Worm (Caenorhabditis elegans): ENCODE data around the gene Y54F10BM.3.
A peak's percentile ranks its signal among the peaks of the same experiment; 100 is the strongest.

The Y54F10BM.3 gene

DNA sequence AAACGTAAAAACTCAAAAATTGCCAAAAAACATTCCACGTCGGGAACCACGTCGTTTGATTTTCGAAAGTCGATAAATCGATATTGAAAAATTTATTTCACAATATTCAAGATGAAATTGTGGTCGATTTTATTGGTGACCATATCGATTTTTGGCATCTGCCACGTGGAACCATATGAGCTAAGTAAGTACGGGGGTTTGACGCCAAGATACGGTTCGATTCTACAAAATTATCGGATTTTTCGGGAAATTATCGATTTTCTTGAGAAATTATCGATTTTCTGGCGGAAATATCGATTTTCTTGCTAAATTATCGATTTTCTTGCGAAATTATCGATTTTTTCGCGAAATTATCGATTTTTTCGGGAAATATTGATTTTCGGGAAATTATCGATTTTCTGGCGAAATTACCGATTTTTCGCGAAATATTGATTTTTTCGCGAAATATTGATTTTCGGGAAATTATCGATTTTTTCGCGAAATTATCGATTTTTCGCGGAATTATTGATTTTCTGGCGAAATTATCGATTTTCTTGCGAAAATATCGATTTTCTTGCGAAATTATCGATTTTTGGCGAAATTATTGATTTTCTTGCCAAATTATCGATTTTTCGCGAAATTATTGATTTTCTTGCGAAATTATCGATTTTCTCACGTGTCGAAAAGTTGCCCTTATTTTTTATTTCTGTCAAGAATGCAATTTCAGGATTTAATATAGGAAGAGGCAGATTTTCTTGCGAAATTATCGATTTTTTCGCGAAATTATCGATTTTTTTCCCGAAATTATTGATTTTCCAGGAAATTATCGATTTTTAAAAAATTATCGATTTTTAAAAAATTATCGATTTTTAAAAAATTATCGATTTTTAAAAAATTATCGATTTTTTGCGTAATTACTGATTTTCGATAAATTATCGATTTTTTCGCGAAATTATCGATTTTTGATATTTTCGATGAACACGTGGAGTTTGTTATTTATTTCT lies at the start of gene Y54F10BM.3:
Gene Y54F10BM.3, plus strand, starts transcription at position 51 of the 983 bp plus-strand sequence.
- TF ChIP-seq klf-2 (GFP tag; conservative IDR thresholded peaks at IDR 0.05) (no peak), T22C8.4 (GFP tag; IDR thresholded peaks at IDR 0.05) (peak; percentile 98)

- no peak for TF ChIP-seq flt-1 (GFP tag; IDR thresholded peaks at IDR 0.05)
- no peak for TF ChIP-seq med-1 (GFP tag; optimal IDR thresholded peaks at IDR 0.05; ENCODE audit: insufficient read depth)
- TF ChIP-seq ztf-23 (GFP tag; IDR thresholded peaks at IDR 0.05), result no peak
Observed at ce11 chrIII:2232360-2232759, 49.5 kb upstream of the Y54F10BM.3 start, which contains the start of gene fbxa-47. TSS of gene fbxa-47 (minus strand) at chrIII:2232460.

DNA sequence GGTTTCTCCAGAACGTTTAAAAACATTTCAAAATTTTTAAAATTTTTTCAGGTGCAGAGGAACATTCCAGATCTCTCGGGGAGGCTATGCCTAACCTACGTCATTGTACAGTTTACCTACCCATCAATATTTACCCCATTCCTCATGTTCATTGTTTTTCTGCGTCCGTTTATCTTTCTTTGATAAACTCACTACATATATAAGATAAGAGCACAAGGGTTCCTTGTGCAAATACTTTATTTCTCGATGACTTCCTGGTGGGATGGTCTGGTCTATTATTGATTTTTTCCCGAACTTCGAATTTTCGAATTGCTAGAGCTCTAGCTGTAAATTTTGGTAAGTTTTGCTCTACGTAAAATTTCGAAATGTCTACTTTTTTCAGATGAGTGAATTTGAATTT lies 48.4 kb upstream of the Y54F10BM.3 start:
- no peak for TF ChIP-seq klf-2 (GFP tag; conservative IDR thresholded peaks at IDR 0.05)
- no peak for TF ChIP-seq tab-1 (GFP tag; IDR thresholded peaks at IDR 0.05)

ce11 chrIII:2234192-2234934 lies 47.5 kb upstream of the Y54F10BM.3 start, which contains the start of gene C39B5.2:
TSS of gene C39B5.2 (plus strand) at chrIII:2234884.
- no peak for TF ChIP-seq T22C8.4 (GFP tag; IDR thresholded peaks at IDR 0.05)
- no peak for TF ChIP-seq tab-1 (GFP tag; IDR thresholded peaks at IDR 0.05)
- no peak for TF ChIP-seq klf-2 (GFP tag; conservative IDR thresholded peaks at IDR 0.05)
- TF ChIP-seq ztf-23 (GFP tag; IDR thresholded peaks at IDR 0.05), result no peak
- TF ChIP-seq cog-1 (tag; optimal IDR thresholded peaks at IDR 0.05), result no peak
- peak; percentile 52; the same call in 1 of the 2 replicates for TF ChIP-seq flt-1 (GFP tag; IDR thresholded peaks at IDR 0.05)
- no peak for TF ChIP-seq med-1 (GFP tag; optimal IDR thresholded peaks at IDR 0.05; ENCODE audit: insufficient read depth)

DNA sequence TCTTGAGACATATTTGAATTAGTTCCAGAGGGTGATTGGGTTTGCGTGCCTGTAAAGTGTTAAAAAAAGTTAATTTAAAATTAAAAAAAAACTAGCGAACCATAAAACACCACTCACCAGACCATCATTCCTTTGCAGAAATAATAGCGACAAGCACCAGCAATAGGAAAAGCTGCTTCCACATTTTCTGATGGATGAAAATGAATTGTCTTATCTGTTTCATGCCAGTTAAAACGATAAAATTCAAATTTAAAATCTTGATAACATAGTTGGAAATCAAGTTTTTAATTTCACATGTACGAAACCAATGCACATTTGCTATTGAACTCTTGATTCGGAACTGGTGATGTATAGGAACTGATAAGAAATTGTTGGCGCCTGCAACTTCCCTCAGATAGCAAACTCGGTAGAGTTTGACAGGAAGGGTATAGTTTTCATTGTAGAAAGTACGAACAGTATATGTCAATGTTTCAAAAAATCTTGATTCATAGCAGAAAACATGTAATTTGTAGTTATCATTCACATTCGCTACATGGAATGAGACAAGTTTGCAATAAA lies 42.2 kb upstream of the Y54F10BM.3 start, which contains the start of gene C39B5.10:
Gene C39B5.10, minus strand, starts transcription at position 51 of the 558 bp plus-strand sequence.
- TF ChIP-seq med-1 (GFP tag; optimal IDR thresholded peaks at IDR 0.05; ENCODE audit: insufficient read depth) (no peak), ztf-29 (GFP tag; IDR thresholded peaks at IDR 0.05) (no peak), ref-1 (GFP tag; conservative IDR thresholded peaks at IDR 0.05) (no peak), cog-1 (tag; optimal IDR thresholded peaks at IDR 0.05) (no peak), tab-1 (GFP tag; IDR thresholded peaks at IDR 0.05) (no peak), klf-2 (GFP tag; conservative IDR thresholded peaks at IDR 0.05) (no peak), flt-1 (GFP tag; IDR thresholded peaks at IDR 0.05) (no peak), T22C8.4 (GFP tag; IDR thresholded peaks at IDR 0.05) (no peak), ztf-23 (GFP tag; IDR thresholded peaks at IDR 0.05) (no peak)

ce11 chrIII:2240471-2240870 lies 41.4 kb upstream of the Y54F10BM.3 start, which contains the start of gene srz-56:
TSS of gene srz-56 (plus strand) at chrIII:2240771.
- TF ChIP-seq ztf-23 (GFP tag; IDR thresholded peaks at IDR 0.05) (no peak), ztf-29 (GFP tag; IDR thresholded peaks at IDR 0.05) (no peak), med-1 (GFP tag; optimal IDR thresholded peaks at IDR 0.05; ENCODE audit: insufficient read depth) (no peak), klf-2 (GFP tag; conservative IDR thresholded peaks at IDR 0.05) (no peak), tab-1 (GFP tag; IDR thresholded peaks at IDR 0.05) (no peak), T22C8.4 (GFP tag; IDR thresholded peaks at IDR 0.05) (no peak), cog-1 (tag; optimal IDR thresholded peaks at IDR 0.05) (no peak), ref-1 (GFP tag; conservative IDR thresholded peaks at IDR 0.05) (no peak), flt-1 (GFP tag; IDR thresholded peaks at IDR 0.05) (no peak)

ce11 chrIII:2243617-2244016 lies 38.2 kb upstream of the Y54F10BM.3 start:
- TF ChIP-seq tab-1 (GFP tag; IDR thresholded peaks at IDR 0.05) (no peak), ztf-23 (GFP tag; IDR thresholded peaks at IDR 0.05) (no peak), cog-1 (tag; optimal IDR thresholded peaks at IDR 0.05) (no peak), T22C8.4 (GFP tag; IDR thresholded peaks at IDR 0.05) (no peak), flt-1 (GFP tag; IDR thresholded peaks at IDR 0.05) (no peak), ref-1 (GFP tag; conservative IDR thresholded peaks at IDR 0.05) (no peak), ztf-29 (GFP tag; IDR thresholded peaks at IDR 0.05) (no peak), klf-2 (GFP tag; conservative IDR thresholded peaks at IDR 0.05) (no peak), med-1 (GFP tag; optimal IDR thresholded peaks at IDR 0.05; ENCODE audit: insufficient read depth) (no peak)

DNA sequence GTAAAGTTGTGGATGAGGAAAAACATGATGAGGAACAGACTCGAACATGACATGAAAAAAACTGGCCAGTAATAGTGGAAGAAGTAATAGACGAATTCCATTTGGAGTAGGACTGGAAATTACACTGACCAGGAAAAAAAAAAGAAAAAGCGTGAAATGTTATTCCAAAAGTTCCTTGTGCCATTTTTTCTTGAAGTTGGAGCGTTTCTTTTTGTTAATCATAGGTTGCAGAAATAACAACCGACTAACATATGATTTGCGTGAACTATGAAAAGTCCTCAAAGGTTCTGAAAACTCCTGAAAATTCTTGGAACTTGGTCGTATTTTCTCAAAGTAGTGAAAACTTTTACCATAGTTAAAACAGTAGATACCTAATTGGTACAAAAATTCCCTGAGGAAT lies 36.1 kb upstream of the Y54F10BM.3 start, which contains the start of gene srd-67:
Gene srd-67, minus strand, starts transcription at position 101 of the 400 bp plus-strand sequence.
- TF ChIP-seq tab-1 (GFP tag; IDR thresholded peaks at IDR 0.05), result no peak
- no peak for TF ChIP-seq ref-1 (GFP tag; conservative IDR thresholded peaks at IDR 0.05)
- TF ChIP-seq klf-2 (GFP tag; conservative IDR thresholded peaks at IDR 0.05), result no peak
- TF ChIP-seq flt-1 (GFP tag; IDR thresholded peaks at IDR 0.05), result no peak
- no peak for TF ChIP-seq med-1 (GFP tag; optimal IDR thresholded peaks at IDR 0.05; ENCODE audit: insufficient read depth)
- no peak for TF ChIP-seq ztf-23 (GFP tag; IDR thresholded peaks at IDR 0.05)
- TF ChIP-seq cog-1 (tag; optimal IDR thresholded peaks at IDR 0.05), result no peak
- TF ChIP-seq T22C8.4 (GFP tag; IDR thresholded peaks at IDR 0.05), result no peak

ce11 chrIII:2251348-2251747 lies 30.5 kb upstream of the Y54F10BM.3 start, which contains the start of gene fbxa-7:
TSS of gene fbxa-7 (minus strand) at chrIII:2251448.
- TF ChIP-seq flt-1 (GFP tag; IDR thresholded peaks at IDR 0.05) (no peak), T22C8.4 (GFP tag; IDR thresholded peaks at IDR 0.05) (no peak), tab-1 (GFP tag; IDR thresholded peaks at IDR 0.05) (no peak), klf-2 (GFP tag; conservative IDR thresholded peaks at IDR 0.05) (no peak), ref-1 (GFP tag; conservative IDR thresholded peaks at IDR 0.05) (no peak), med-1 (GFP tag; optimal IDR thresholded peaks at IDR 0.05; ENCODE audit: insufficient read depth) (no peak), ztf-23 (GFP tag; IDR thresholded peaks at IDR 0.05) (no peak), ztf-29 (GFP tag; IDR thresholded peaks at IDR 0.05) (no peak), cog-1 (tag; optimal IDR thresholded peaks at IDR 0.05) (no peak)
